Worm (Caenorhabditis elegans) whole organism, L2 larva: ENCODE data around the gene zhit-1.

ENCODE experiments used
- C34F6.9 ChIP-seq: fragments of 150-350 bp; optimal IDR thresholded peaks from 2 replicates; lab custom pipeline; 2014; ENCODE audit warnings: missing biosample characterization, missing genetic modification characterization
- F13H6.1 ChIP-seq: sonication (generic microtip); optimal IDR thresholded peaks from 2 replicates; lab custom pipeline; 2016; ENCODE audit warnings: missing genetic modification characterization, missing compliant biosample characterization
- R02D3.7 ChIP-seq: fragments of 150-350 bp; optimal IDR thresholded peaks from 2 replicates; lab custom pipeline; 2014; ENCODE audit warnings: missing biosample characterization, missing genetic modification characterization
- ZK546.5 ChIP-seq: sonication (generic microtip); optimal IDR thresholded peaks from 2 replicates; lab custom pipeline; 2017; ENCODE audit warnings: missing biosample characterization, missing genetic modification characterization
- alr-1 ChIP-seq: fragments of 150-350 bp; optimal IDR thresholded peaks from 2 replicates; lab custom pipeline; 2014; ENCODE audit warnings: missing biosample characterization, missing genetic modification characterization
- aly-2 ChIP-seq: fragments of 150-350 bp; optimal IDR thresholded peaks from 2 replicates; lab custom pipeline; 2014; ENCODE audit warnings: missing biosample characterization, missing genetic modification characterization
- ama-1 ChIP-seq: fragments of 150-350 bp; optimal IDR thresholded peaks from 2 replicates; lab custom pipeline; 2018; ENCODE audit warnings: inconsistent platforms
- blmp-1 ChIP-seq: sonication (generic microtip); optimal IDR thresholded peaks from 2 replicates; lab custom pipeline; 2017; ENCODE audit warnings: missing genetic modification characterization, mild to moderate bottlenecking, missing compliant biosample characterization, antibody characterized with exemption, moderate library complexity; ENCODE audit not compliant: insufficient read depth
- ceh-16 ChIP-seq: fragments of 150-350 bp; optimal IDR thresholded peaks from 2 replicates; lab custom pipeline; 2014; ENCODE audit warnings: missing biosample characterization, missing genetic modification characterization
- crh-2 ChIP-seq: sonication (generic microtip); optimal IDR thresholded peaks from 2 replicates; lab custom pipeline; 2017; ENCODE audit warnings: missing biosample characterization, missing genetic modification characterization
- dmd-4 ChIP-seq: sonication (generic microtip); optimal IDR thresholded peaks from 2 replicates; lab custom pipeline; 2017; ENCODE audit warnings: missing biosample characterization, missing genetic modification characterization
- egl-27 ChIP-seq: sonication (generic microtip); optimal IDR thresholded peaks from 3 replicates; lab custom pipeline; 2017; ENCODE audit warnings: missing biosample characterization, missing genetic modification reagents, missing genetic modification characterization
- elt-1 ChIP-seq: fragments of 150-350 bp; optimal IDR thresholded peaks from 2 replicates; lab custom pipeline; 2014; ENCODE audit warnings: missing biosample characterization, missing genetic modification characterization
- elt-3 ChIP-seq: sonication (generic microtip); optimal IDR thresholded peaks from 2 replicates; lab custom pipeline; 2017; ENCODE audit warnings: missing biosample characterization, missing genetic modification characterization
- fos-1 ChIP-seq: fragments of 150-350 bp; optimal IDR thresholded peaks from 2 replicates; lab custom pipeline; 2014; ENCODE audit warnings: missing biosample characterization, missing genetic modification characterization
- gmeb-1 ChIP-seq: fragments of 150-350 bp; optimal IDR thresholded peaks from 2 replicates; lab custom pipeline; 2014; ENCODE audit warnings: missing biosample characterization, missing genetic modification characterization
- lin-13 ChIP-seq: fragments of 150-350 bp; optimal IDR thresholded peaks from 2 replicates; lab custom pipeline; 2014; ENCODE audit warnings: missing biosample characterization, missing genetic modification reagents, missing genetic modification characterization
- lin-39 ChIP-seq: fragments of 150-350 bp; optimal IDR thresholded peaks from 2 replicates; lab custom pipeline; 2014; ENCODE audit warnings: missing biosample characterization, missing genetic modification reagents, missing genetic modification characterization
- lsy-2 ChIP-seq, 2 experiments: fragments of 150-350 bp in 1 of 2; sonication (generic microtip) in 1 of 2; optimal IDR thresholded peaks; 2 replicates each; lab custom pipeline; 2014 to 2017; ENCODE audit warnings: missing biosample characterization in 2 of 2, missing genetic modification characterization in 2 of 2
- mab-5 ChIP-seq: fragments of 150-350 bp; optimal IDR thresholded peaks from 2 replicates; lab custom pipeline; 2014; ENCODE audit warnings: missing biosample characterization, missing genetic modification characterization
- nhr-129 ChIP-seq: fragments of 150-350 bp; optimal IDR thresholded peaks from 2 replicates; lab custom pipeline; 2014; ENCODE audit warnings: missing biosample characterization, missing genetic modification characterization
- nhr-237 ChIP-seq: fragments of 150-350 bp; optimal IDR thresholded peaks from 2 replicates; lab custom pipeline; 2014; ENCODE audit warnings: missing biosample characterization, missing genetic modification characterization
- nhr-25 ChIP-seq: fragments of 150-350 bp; sonication (generic microtip); optimal IDR thresholded peaks from 3 replicates; lab custom pipeline; 2014; ENCODE audit warnings: missing biosample characterization, missing genetic modification characterization
- nhr-6 ChIP-seq: fragments of 150-350 bp; optimal IDR thresholded peaks from 2 replicates; lab custom pipeline; 2014; ENCODE audit warnings: missing biosample characterization, missing genetic modification characterization
- nhr-77 ChIP-seq: fragments of 150-350 bp; optimal IDR thresholded peaks from 2 replicates; lab custom pipeline; 2014; ENCODE audit warnings: missing biosample characterization, missing genetic modification characterization
- sem-4 ChIP-seq: fragments of 150-350 bp; optimal IDR thresholded peaks from 2 replicates; lab custom pipeline; 2014; ENCODE audit warnings: missing biosample characterization, missing genetic modification reagents, missing genetic modification characterization
- sma-3 ChIP-seq: sonication (generic microtip); optimal IDR thresholded peaks from 2 replicates; lab custom pipeline; 2016; ENCODE audit warnings: missing genetic modification reagents, missing genetic modification characterization, missing compliant biosample characterization
- sma-9 ChIP-seq, 2 experiments: fragments of 150-350 bp in 1 of 2; sonication (generic microtip) in 1 of 2; optimal IDR thresholded peaks; 2 replicates each; lab custom pipeline; 2014 to 2016; ENCODE audit warnings: missing genetic modification characterization in 2 of 2, mild to moderate bottlenecking in 1 of 2, missing biosample characterization in 1 of 2, missing compliant biosample characterization in 1 of 2, missing genetic modification reagents in 1 of 2, moderate library complexity in 1 of 2
- snpc-4 ChIP-seq: fragments of 150-350 bp; optimal IDR thresholded peaks from 2 replicates; lab custom pipeline; 2014; ENCODE audit warnings: missing biosample characterization, missing genetic modification characterization
- unc-55 ChIP-seq: fragments of 150-350 bp; sonication (generic microtip); optimal IDR thresholded peaks from 3 replicates; lab custom pipeline; 2014; ENCODE audit warnings: missing biosample characterization, missing genetic modification reagents, missing genetic modification characterization
- unc-62 ChIP-seq: fragments of 150-350 bp; optimal IDR thresholded peaks from 2 replicates; lab custom pipeline; 2014; ENCODE audit warnings: missing biosample characterization, missing genetic modification reagents, missing genetic modification characterization
- zag-1 ChIP-seq: fragments of 150-350 bp; optimal IDR thresholded peaks from 2 replicates; lab custom pipeline; 2014; ENCODE audit warnings: missing biosample characterization, missing genetic modification characterization
- ztf-1 ChIP-seq: fragments of 200-800 bp; sonication (Bioruptor generic); conservative IDR thresholded peaks from 2 replicates; pipeline ENCODE4 v1.3.6; 2022; ENCODE audit warnings: missing genetic modification characterization, missing compliant biosample characterization
- ztf-11 ChIP-seq: sonication (generic microtip); optimal IDR thresholded peaks from 2 replicates; lab custom pipeline; 2017; ENCODE audit warnings: missing biosample characterization, missing genetic modification characterization
- ztf-4 ChIP-seq: fragments of 150-350 bp; optimal IDR thresholded peaks from 2 replicates; lab custom pipeline; 2014; ENCODE audit warnings: missing biosample characterization, missing genetic modification characterization

Gene zhit-1

ce11 chrV:5584293-5584776, 12.0 kb downstream of the zhit-1 start, which contains the start of gene pas-6 (continued):
- TF ChIP-seq nhr-129 (tag; lab: Kevin White, UChicago) (peak; percentile 62), gmeb-1 (tag; lab: Kevin White, UChicago) (peak; percentile 2), ztf-11 (tag; lab: Kevin White, UChicago) (no peak), R02D3.7 (tag; lab: Kevin White, UChicago) (no peak), nhr-25 (tag; lab: Kevin White, UChicago) (no peak), aly-2 (tag; lab: Kevin White, UChicago) (no peak), crh-2 (tag; lab: Kevin White, UChicago) (peak; percentile 1), sem-4 (no peak), blmp-1 (tag; lab: Kevin White, UChicago) (no peak)
- TF ChIP-seq, all 48 proteins: peak for 7

ce11 chrV:5582860-5583259, 13.5 kb downstream of the zhit-1 start:
- TF ChIP-seq zag-1 (tag; lab: Kevin White, UChicago) (peak; percentile 57), mab-5 (tag; lab: Kevin White, UChicago) (peak; percentile 55), lin-13 (GFP tag; lab: Kevin White, UChicago) (peak; percentile 24), ama-1 (peak; percentile 66), unc-55 (GFP tag; lab: Kevin White, UChicago) (peak; percentile 16), F13H6.1 (no peak), lsy-2 (tag; optimal IDR thresholded peaks at IDR 0.05; lab: Kevin White, UChicago) (peak in 1 of 2 experiments; percentile 9), elt-1 (tag; lab: Kevin White, UChicago) (no peak), ztf-4 (tag; lab: Kevin White, UChicago) (peak; percentile 5)

ce11 chrV:5582308-5582707, 14.0 kb downstream of the zhit-1 start:
- no peak for TF ChIP-seq snpc-4 (tag; lab: Kevin White, UChicago)
- no peak for TF ChIP-seq mab-5 (tag; lab: Kevin White, UChicago)
- TF ChIP-seq zag-1 (tag; lab: Kevin White, UChicago): no peak
- no peak for TF ChIP-seq unc-55 (GFP tag; lab: Kevin White, UChicago)
- TF ChIP-seq lsy-2 (tag; optimal IDR thresholded peaks at IDR 0.05; lab: Kevin White, UChicago): no peak
- no peak for TF ChIP-seq ZK546.5 (tag; lab: Kevin White, UChicago)
- no peak for TF ChIP-seq F13H6.1
- TF ChIP-seq lin-39 (tag; lab: Kevin White, UChicago): no peak
- no peak for TF ChIP-seq unc-62 (GFP tag; lab: Kevin White, UChicago)
- TF ChIP-seq dmd-4 (tag; lab: Kevin White, UChicago): no peak
- TF ChIP-seq fos-1: no peak
- no peak for TF ChIP-seq egl-27 (tag; lab: Kevin White, UChicago)
- TF ChIP-seq ceh-16 (tag; lab: Kevin White, UChicago): no peak
- TF ChIP-seq sem-4: no peak

- no peak for TF ChIP-seq zag-1 (tag; lab: Kevin White, UChicago)
- TF ChIP-seq nhr-77 (tag; lab: Kevin White, UChicago): no peak
- TF ChIP-seq dmd-4 (tag; lab: Kevin White, UChicago): no peak
These were observed 15.0 kb downstream of the zhit-1 start, which contains the start of gene klc-2 for ce11 chrV:5581312-5581711. Gene klc-2, minus strand, starts transcription at chrV:5581412.

- TF ChIP-seq egl-27 (tag; lab: Kevin White, UChicago) (no peak), alr-1 (tag; lab: Kevin White, UChicago) (no peak), nhr-129 (tag; lab: Kevin White, UChicago) (peak; percentile 86), zag-1 (tag; lab: Kevin White, UChicago) (peak; percentile 58), ztf-11 (tag; lab: Kevin White, UChicago) (no peak), lin-13 (GFP tag; lab: Kevin White, UChicago) (no peak), aly-2 (tag; lab: Kevin White, UChicago) (no peak), ama-1 (peak; percentile 34), F13H6.1 (peak; percentile 57), nhr-25 (tag; lab: Kevin White, UChicago) (peak; percentile 10), sem-4 (peak; percentile 26), elt-1 (tag; lab: Kevin White, UChicago) (no peak), fos-1 (peak; percentile 61), elt-3 (tag; lab: Kevin White, UChicago) (no peak), mab-5 (tag; lab: Kevin White, UChicago) (peak; percentile 32), lin-39 (tag; lab: Kevin White, UChicago) (no peak), unc-62 (GFP tag; lab: Kevin White, UChicago) (no peak), sma-3 (GFP tag; lab: Kevin White, UChicago) (no peak), sma-9 (GFP tag; optimal IDR thresholded peaks at IDR 0.05; lab: Kevin White, UChicago) (peak; percentile 65), sma-9 (tag; optimal IDR thresholded peaks at IDR 0.05; lab: Kevin White, UChicago) (no peak), ZK546.5 (tag; lab: Kevin White, UChicago) (no peak), crh-2 (tag; lab: Kevin White, UChicago) (peak; percentile 79), C34F6.9 (tag; lab: Kevin White, UChicago) (peak; percentile 87), dmd-4 (tag; lab: Kevin White, UChicago) (no peak), nhr-237 (tag; lab: Kevin White, UChicago) (no peak), ztf-1 (GFP tag; lab: Robert Waterston, UW) (no peak), lsy-2 (tag; optimal IDR thresholded peaks at IDR 0.05; lab: Kevin White, UChicago) (peak; percentile 61 to 84), unc-55 (GFP tag; lab: Kevin White, UChicago) (peak; percentile 80), snpc-4 (tag; lab: Kevin White, UChicago) (peak; percentile 44), nhr-6 (tag; lab: Kevin White, UChicago) (no peak)
These were observed 15.8 kb downstream of the zhit-1 start for ce11 chrV:5580517-5580916.
